Worm (Caenorhabditis elegans) whole organism, late embryonic: ENCODE data around the gene K11G9.5.

Experiments used
- dmd-4 ChIP-seq: sonication (generic microtip); optimal IDR thresholded peaks from 2 replicates; lab custom pipeline; 2016; ENCODE audit warnings: borderline replicate concordance, missing genetic modification characterization, missing compliant biosample characterization
- elt-2 ChIP-seq: sonication (generic microtip); optimal IDR thresholded peaks from 2 replicates; lab custom pipeline; 2016; ENCODE audit warnings: missing genetic modification reagents, missing genetic modification characterization, missing compliant biosample characterization
- elt-4 ChIP-seq: sonication (generic microtip); optimal IDR thresholded peaks from 2 replicates; lab custom pipeline; 2016; ENCODE audit warnings: missing genetic modification characterization, missing compliant biosample characterization
- ets-4 ChIP-seq: sonication (generic microtip); optimal IDR thresholded peaks from 2 replicates; lab custom pipeline; 2016; ENCODE audit warnings: missing genetic modification characterization, missing compliant biosample characterization
- pha-4 ChIP-seq: fragments of 150-350 bp; optimal IDR thresholded peaks from 2 replicates; lab custom pipeline; 2018; ENCODE audit warnings: missing biosample characterization, missing genetic modification reagents, missing genetic modification characterization
- rnt-1 ChIP-seq: sonication (generic microtip); optimal IDR thresholded peaks from 2 replicates; lab custom pipeline; 2016; ENCODE audit warnings: missing genetic modification characterization, missing compliant biosample characterization
- sdc-2 ChIP-seq: sonication (generic microtip); optimal IDR thresholded peaks from 2 replicates; lab custom pipeline; 2016; ENCODE audit warnings: missing genotype, missing genetic modification characterization, missing compliant biosample characterization

DNA sequence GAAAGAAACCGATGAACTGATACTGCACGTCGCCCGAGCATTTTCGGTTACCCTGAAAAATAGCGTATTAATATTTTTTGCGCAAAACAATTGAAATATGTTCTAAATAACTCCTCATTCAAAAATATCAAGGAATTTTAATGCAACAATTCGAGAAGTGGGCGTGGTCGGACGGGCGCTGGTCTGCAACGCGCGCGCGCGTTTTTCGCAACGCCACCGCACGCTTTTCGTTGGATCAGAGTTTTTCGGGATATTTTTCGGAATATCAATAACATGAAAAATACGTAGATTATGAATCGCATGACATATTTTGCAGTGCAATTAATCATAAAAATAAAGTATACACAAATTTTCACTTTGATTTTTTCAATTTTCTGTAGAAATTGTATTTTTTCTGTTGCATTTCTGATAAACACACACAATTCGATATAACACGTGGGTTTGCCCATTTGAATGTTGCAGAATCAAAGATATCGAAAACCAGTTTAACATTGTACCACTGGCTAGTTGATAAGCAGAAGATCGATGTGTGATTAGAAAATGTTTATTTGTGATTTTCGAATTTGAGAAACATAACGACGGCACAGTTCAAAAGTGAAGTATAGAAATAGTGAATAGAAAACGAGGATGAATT, 20.9 kb upstream of the K11G9.5 start, which contains the start of gene dlst-1:
- peak; percentile 35 for TF ChIP-seq rnt-1
- TF ChIP-seq ets-4 (tag; lab: Kevin White, UChicago), result no peak
- no peak for TF ChIP-seq dmd-4 (tag; lab: Kevin White, UChicago)
- no peak for TF ChIP-seq pha-4
- TF ChIP-seq elt-4 (tag; lab: Kevin White, UChicago), result no peak
- TF ChIP-seq sdc-2, result peak; percentile 23
- peak; percentile 72 for TF ChIP-seq elt-2 (tag; lab: Kevin White, UChicago)
